Fruit fly (Drosophila melanogaster): ENCODE results near the gene CG10413.
A peak's percentile ranks its signal among the peaks of the same experiment; 100 is the strongest.

CG10413 gene

DNA sequence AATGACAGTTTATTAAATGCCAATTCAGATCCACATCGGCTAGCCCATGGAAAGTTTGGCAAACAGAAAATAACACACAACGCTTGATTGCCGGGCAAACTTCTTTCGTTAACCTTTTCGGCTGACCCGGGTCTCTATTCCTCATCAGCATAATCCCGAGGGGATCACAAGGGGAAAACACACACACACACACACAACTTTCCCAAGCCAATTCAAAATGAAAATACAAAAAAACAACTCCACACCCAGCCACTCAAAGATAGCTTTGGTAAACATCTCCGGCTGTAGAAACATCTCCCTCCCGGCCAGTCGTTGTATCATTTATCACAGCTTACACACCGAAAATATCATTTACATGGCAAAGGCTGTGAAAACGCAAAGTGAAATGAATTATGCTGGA is 15.1 kb upstream of the CG10413 start:
- TF ChIP-seq CG9948 (tag; optimal IDR thresholded peaks at IDR 0.05): no peak
- no peak for TF ChIP-seq fd96Ca (GFP tag; IDR thresholded peaks at IDR 0.05)
- TF ChIP-seq CG8301 (tag; optimal IDR thresholded peaks at IDR 0.05): no peak
- TF ChIP-seq Snoo (tag; optimal IDR thresholded peaks at IDR 0.05): no peak
- TF ChIP-seq CG12605 (GFP tag; IDR thresholded peaks at IDR 0.05): no peak
- no peak for TF ChIP-seq CG17806 (tag; optimal IDR thresholded peaks at IDR 0.05)
- no peak for TF ChIP-seq CG13204 (GFP tag; optimal IDR thresholded peaks at IDR 0.05)
- no peak for TF ChIP-seq CG34367 (tag; optimal IDR thresholded peaks at IDR 0.05)
- TF ChIP-seq Ets98B (GFP tag; IDR thresholded peaks at IDR 0.05): no peak
- TF ChIP-seq Pif1B (GFP tag; optimal IDR thresholded peaks at IDR 0.05): no peak

DNA sequence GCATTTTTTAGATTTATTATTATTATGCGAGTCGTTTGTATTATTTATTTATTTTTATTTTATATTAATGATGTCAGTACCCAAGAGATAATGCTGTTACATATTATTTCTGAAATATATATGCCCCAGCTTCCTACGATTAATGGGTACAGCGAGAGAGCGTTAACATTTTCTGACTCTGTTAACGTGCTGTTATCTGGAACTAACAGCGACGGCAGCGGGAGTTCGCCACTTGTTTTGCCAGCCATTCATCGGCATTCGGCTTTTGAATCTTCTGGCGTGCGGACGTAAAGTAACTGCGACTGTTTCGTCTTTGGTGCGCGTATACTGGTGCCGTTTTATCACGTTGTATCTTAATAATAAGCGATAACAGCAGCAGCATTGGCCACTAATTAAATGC is 12.0 kb upstream of the CG10413 start, which contains the start of gene MESR3:
Gene MESR3, plus strand, starts transcription at position 254 of the 400 bp plus-strand sequence.
- TF ChIP-seq CG10348 (GFP tag; IDR thresholded peaks at IDR 0.05) (no peak), Ets98B (GFP tag; IDR thresholded peaks at IDR 0.05) (peak; percentile 86), CG32121 (GFP tag; IDR thresholded peaks at IDR 0.05) (peak; percentile 82), EcR (GFP tag; optimal IDR thresholded peaks at IDR 0.05) (no peak), CG4496 (GFP tag; IDR thresholded peaks at IDR 0.05) (peak; percentile 72), D1 (tag; optimal IDR thresholded peaks at IDR 0.05) (peak; percentile 83), fd96Ca (GFP tag; IDR thresholded peaks at IDR 0.05) (peak; percentile 63; the same call in 2 of the 3 replicates), CG8159 (tag; optimal IDR thresholded peaks at IDR 0.05) (peak; percentile 78), CG17806 (tag; optimal IDR thresholded peaks at IDR 0.05) (peak; percentile 80), CG34367 (tag; optimal IDR thresholded peaks at IDR 0.05) (peak; percentile 35), CG15710 (tag; optimal IDR thresholded peaks at IDR 0.05) (peak; percentile 29), CG12605 (GFP tag; IDR thresholded peaks at IDR 0.05) (peak; percentile 72), rn (GFP tag; IDR thresholded peaks at IDR 0.05) (0 out of 2 replicates have a peak, but pooled peaks have one; percentile 10), CG14655 (GFP tag; optimal IDR thresholded peaks at IDR 0.05) (no peak), CG9948 (tag; optimal IDR thresholded peaks at IDR 0.05) (peak; percentile 53), Snoo (tag; optimal IDR thresholded peaks at IDR 0.05) (peak; percentile 64), gl (tag; optimal IDR thresholded peaks at IDR 0.05) (no peak), Pif1A (GFP tag; optimal IDR thresholded peaks at IDR 0.05) (no peak), CG8301 (tag; optimal IDR thresholded peaks at IDR 0.05) (peak; percentile 71), CG13204 (GFP tag; optimal IDR thresholded peaks at IDR 0.05) (no peak), Pif1B (GFP tag; optimal IDR thresholded peaks at IDR 0.05) (no peak)

DNA sequence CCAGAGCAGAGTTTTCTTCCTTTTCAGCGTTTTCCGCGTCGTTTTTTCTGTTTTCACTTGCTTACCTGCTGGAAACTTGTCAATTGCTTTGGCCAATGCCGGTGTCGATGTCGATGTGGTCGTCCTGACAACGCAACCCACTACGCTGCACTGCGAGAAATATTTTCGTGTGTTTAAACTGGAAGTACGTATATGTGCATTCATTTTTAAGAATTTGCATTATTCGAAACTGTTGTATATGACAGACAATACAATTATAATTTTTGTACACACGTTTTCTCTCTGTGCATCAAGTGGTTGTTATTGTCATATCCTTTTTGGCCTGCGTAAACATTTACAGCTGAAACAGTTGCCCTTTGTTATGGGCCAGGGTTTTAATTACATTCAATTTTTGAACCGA is 11.0 kb upstream of the CG10413 start, which contains the start of gene IFT46:
Gene IFT46, minus strand, starts transcription at position 88 of the 400 bp plus-strand sequence.
- no peak for TF ChIP-seq EcR (GFP tag; optimal IDR thresholded peaks at IDR 0.05)
- peak; percentile 23 for TF ChIP-seq CG17806 (tag; optimal IDR thresholded peaks at IDR 0.05)

DNA sequence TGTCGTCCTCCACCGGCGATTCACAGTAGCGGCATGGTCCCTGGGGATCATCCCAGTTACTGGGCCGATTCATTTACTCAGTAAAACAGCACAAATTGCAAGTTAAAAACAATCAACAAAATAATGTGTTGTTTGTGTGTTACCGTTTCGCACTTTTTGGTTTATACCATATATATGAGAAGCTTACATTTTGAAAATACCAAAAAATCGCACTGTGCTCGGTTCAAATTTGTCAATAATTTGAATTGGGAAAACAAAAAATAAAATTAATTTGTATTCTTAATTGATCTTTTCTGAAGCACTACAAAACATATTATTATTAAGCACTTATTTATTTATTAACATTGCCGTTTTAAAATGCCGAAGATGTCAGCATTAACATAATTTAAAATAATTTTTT is 7.1 kb upstream of the CG10413 start, which contains the start of gene Atac2:
Gene Atac2, minus strand, starts transcription at position 144 of the 400 bp plus-strand sequence.
- TF ChIP-seq CG17806 (tag; optimal IDR thresholded peaks at IDR 0.05) (no peak), Ets98B (GFP tag; IDR thresholded peaks at IDR 0.05) (no peak), Pif1B (GFP tag; optimal IDR thresholded peaks at IDR 0.05) (no peak), fd96Ca (GFP tag; IDR thresholded peaks at IDR 0.05) (no peak), CG34367 (tag; optimal IDR thresholded peaks at IDR 0.05) (no peak), CG12605 (GFP tag; IDR thresholded peaks at IDR 0.05) (no peak), D1 (tag; optimal IDR thresholded peaks at IDR 0.05) (no peak), Pif1A (GFP tag; optimal IDR thresholded peaks at IDR 0.05) (no peak), CG8159 (tag; optimal IDR thresholded peaks at IDR 0.05) (no peak), rn (GFP tag; IDR thresholded peaks at IDR 0.05) (no peak), CG10348 (GFP tag; IDR thresholded peaks at IDR 0.05) (no peak), CG32121 (GFP tag; IDR thresholded peaks at IDR 0.05) (no peak)

DNA sequence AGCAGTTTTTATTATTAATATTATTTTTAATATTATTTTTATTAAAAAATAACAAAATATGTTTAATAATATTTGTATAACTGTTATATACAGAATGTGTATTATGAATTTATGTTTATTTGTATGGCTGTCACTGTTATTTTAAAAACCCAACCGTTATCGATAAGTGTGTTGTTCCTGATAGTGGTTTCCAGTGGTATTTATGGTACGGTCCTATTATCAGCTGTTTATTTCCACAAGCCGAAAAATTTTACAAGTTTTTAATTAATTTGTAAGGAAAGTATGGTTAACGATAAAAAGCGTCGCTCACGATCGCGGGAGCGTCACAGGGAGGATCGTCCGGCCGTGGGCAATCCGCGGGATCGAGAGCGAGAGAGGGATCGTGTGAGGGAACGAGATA is 1.6 kb upstream of the CG10413 start, which contains the start of gene CG10333:
Gene CG10333, plus strand, starts transcription at position 191 of the 400 bp plus-strand sequence.
- TF ChIP-seq CG8159 (tag; optimal IDR thresholded peaks at IDR 0.05) (no peak), EcR (GFP tag; optimal IDR thresholded peaks at IDR 0.05) (no peak), CG17806 (tag; optimal IDR thresholded peaks at IDR 0.05) (no peak), CG13204 (GFP tag; optimal IDR thresholded peaks at IDR 0.05) (no peak), CG32121 (GFP tag; IDR thresholded peaks at IDR 0.05) (no peak), CG9948 (tag; optimal IDR thresholded peaks at IDR 0.05) (no peak), rn (GFP tag; IDR thresholded peaks at IDR 0.05) (no peak), gl (tag; optimal IDR thresholded peaks at IDR 0.05) (no peak), Pif1B (GFP tag; optimal IDR thresholded peaks at IDR 0.05) (no peak), Pif1A (GFP tag; optimal IDR thresholded peaks at IDR 0.05) (no peak)

DNA sequence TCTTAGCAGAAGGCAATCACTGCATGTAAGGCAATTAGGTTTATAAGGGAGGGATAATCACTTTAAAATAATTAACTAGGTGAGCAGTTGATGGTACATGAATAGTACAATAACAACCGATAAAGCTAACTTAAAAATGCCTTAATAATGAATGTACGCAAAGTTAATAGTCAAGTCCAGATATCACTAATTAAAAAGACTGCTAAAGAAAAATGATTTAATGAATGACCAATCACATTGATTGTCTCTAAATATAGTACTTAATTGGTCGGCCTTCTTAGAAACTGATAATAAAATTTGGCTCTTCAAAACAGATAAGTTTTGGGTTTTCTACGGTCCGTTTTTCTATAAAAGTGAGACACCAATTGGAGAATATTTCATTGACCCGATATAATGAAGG is 500 bp upstream of the CG10413 start, which contains the start of gene CG31789:
Gene CG31789, plus strand, starts transcription at position 380 of the 400 bp plus-strand sequence.
- TF ChIP-seq CG4496 (GFP tag; IDR thresholded peaks at IDR 0.05) (no peak), CG17806 (tag; optimal IDR thresholded peaks at IDR 0.05) (no peak), D1 (tag; optimal IDR thresholded peaks at IDR 0.05) (no peak), CG8301 (tag; optimal IDR thresholded peaks at IDR 0.05) (no peak), CG12605 (GFP tag; IDR thresholded peaks at IDR 0.05) (no peak), Snoo (tag; optimal IDR thresholded peaks at IDR 0.05) (no peak), CG13204 (GFP tag; optimal IDR thresholded peaks at IDR 0.05) (no peak), Pif1A (GFP tag; optimal IDR thresholded peaks at IDR 0.05) (no peak), CG10348 (GFP tag; IDR thresholded peaks at IDR 0.05) (no peak), gl (tag; optimal IDR thresholded peaks at IDR 0.05) (no peak)

DNA sequence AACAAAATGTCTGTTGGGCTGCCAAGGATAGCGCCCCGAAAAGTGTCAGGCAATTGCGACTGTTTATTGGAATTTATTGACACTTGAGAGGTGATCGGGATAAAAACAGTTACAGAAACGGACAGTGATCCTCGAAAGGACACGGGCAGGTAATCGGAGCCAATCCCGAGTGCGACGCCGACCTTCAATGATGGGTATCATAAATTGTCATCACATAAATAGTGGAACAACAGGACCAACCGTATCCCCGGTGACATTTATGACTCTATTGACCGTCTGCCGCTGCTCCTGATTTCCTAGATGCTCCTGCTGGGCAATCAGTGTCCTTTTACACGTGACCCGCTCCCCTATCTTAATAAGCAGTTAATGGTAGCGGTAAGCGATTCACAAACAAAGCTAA is 5.9 kb downstream of the CG10413 start:
- TF ChIP-seq CG13204 (GFP tag; optimal IDR thresholded peaks at IDR 0.05) (no peak), CG15710 (tag; optimal IDR thresholded peaks at IDR 0.05) (no peak), CG8159 (tag; optimal IDR thresholded peaks at IDR 0.05) (no peak), rn (GFP tag; IDR thresholded peaks at IDR 0.05) (no peak), Ets98B (GFP tag; IDR thresholded peaks at IDR 0.05) (no peak), Snoo (tag; optimal IDR thresholded peaks at IDR 0.05) (no peak), D1 (tag; optimal IDR thresholded peaks at IDR 0.05) (no peak), CG14655 (GFP tag; optimal IDR thresholded peaks at IDR 0.05) (no peak), CG10348 (GFP tag; IDR thresholded peaks at IDR 0.05) (no peak), CG8301 (tag; optimal IDR thresholded peaks at IDR 0.05) (no peak)

Data from whole organism, pupa.